Worm (Caenorhabditis elegans) whole organism, L3 larva: ENCODE measurements around the gene mob-2.

Source experiments
- elt-3 ChIP-seq, 3 experiments: fragments of 150-350 bp in 1 of 3; sonication (generic microtip) in 2 of 3; optimal IDR thresholded peaks; 2 replicates in 2 of 3; 4 replicates in 1 of 3; lab custom pipeline; 2014 to 2017; ENCODE audit warnings: missing biosample characterization in 3 of 3, missing genetic modification characterization in 3 of 3
- lsy-12 ChIP-seq: sonication (generic microtip); optimal IDR thresholded peaks from 2 replicates; lab custom pipeline; 2016; ENCODE audit warnings: mild to moderate bottlenecking, missing genetic modification characterization, missing compliant biosample characterization
- mdl-1 ChIP-seq: fragments of 150-350 bp; optimal IDR thresholded peaks from 2 replicates; lab custom pipeline; 2014; ENCODE audit warnings: missing biosample characterization, missing genetic modification characterization
- nhr-11 ChIP-seq: fragments of 150-350 bp; optimal IDR thresholded peaks from 2 replicates; lab custom pipeline; 2014; ENCODE audit warnings: missing biosample characterization, missing genetic modification characterization
- zag-1 ChIP-seq: fragments of 150-350 bp; optimal IDR thresholded peaks from 2 replicates; lab custom pipeline; 2014; ENCODE audit warnings: missing biosample characterization, missing genetic modification characterization

DNA sequence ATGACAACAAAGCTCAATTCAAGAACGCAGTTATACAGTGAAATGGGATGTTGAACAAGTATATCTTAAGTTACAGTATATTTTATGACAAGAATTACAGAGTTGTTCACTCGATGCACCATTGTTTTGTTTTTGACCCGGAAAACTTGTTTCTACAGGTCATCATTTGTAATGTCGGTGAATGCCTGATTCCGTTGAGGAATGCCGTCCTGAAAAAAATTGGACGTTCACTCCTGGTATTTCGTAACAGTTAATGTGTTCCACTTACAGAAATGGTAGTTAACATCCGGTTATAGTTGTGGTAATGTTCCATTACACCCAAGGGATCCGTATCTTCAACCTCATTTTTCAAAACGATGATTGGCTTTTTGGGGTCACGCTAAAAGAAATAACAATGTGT lies 53.5 kb downstream of the mob-2 start:
- TF ChIP-seq elt-3 (tag; optimal IDR thresholded peaks at IDR 0.05; lab: Kevin White, UChicago): no peak
- TF ChIP-seq nhr-11: no peak
- TF ChIP-seq mdl-1: no peak
- TF ChIP-seq zag-1 (tag; lab: Kevin White, UChicago): no peak
- no peak for TF ChIP-seq lsy-12 (tag; lab: Kevin White, UChicago)
